Worm (Caenorhabditis elegans) whole organism, L4 larva: ENCODE results near the gene nhr-213.

Source experiments
- dve-1 ChIP-seq: sonication (generic microtip); optimal IDR thresholded peaks from 2 replicates; lab custom pipeline; 2017; ENCODE audit warnings: antibody characterized with exemption, mild to moderate bottlenecking, missing genetic modification characterization, missing compliant biosample characterization; ENCODE audit not compliant: insufficient read depth
- egl-27 ChIP-seq: sonication (generic microtip); optimal IDR thresholded peaks from 3 replicates; lab custom pipeline; 2017; ENCODE audit warnings: missing biosample characterization, missing genetic modification reagents, missing genetic modification characterization
- nhr-28 ChIP-seq: fragments of 150-350 bp; optimal IDR thresholded peaks from 2 replicates; lab custom pipeline; 2014; ENCODE audit warnings: missing biosample characterization, missing genetic modification characterization
- nhr-77 ChIP-seq: fragments of 150-350 bp; optimal IDR thresholded peaks from 2 replicates; lab custom pipeline; 2014; ENCODE audit warnings: missing biosample characterization, missing genetic modification characterization
- spr-1 ChIP-seq: sonication (generic microtip); optimal IDR thresholded peaks from 2 replicates; lab custom pipeline; 2016; ENCODE audit warnings: mild to moderate bottlenecking, missing genetic modification characterization, missing compliant biosample characterization
- unc-62 ChIP-seq, 3 experiments: fragments of 150-350 bp in 1 of 3; sonication (generic microtip); optimal IDR thresholded peaks in 2 of 3; peaks in 1 of 3; 1 replicate in 1 of 3; 2 replicates in 2 of 3; lab custom pipeline; 2014 to 2017; ENCODE audit warnings: missing biosample characterization in 3 of 3, missing genetic modification characterization in 3 of 3, missing genetic modification reagents in 3 of 3, missing genotype in 1 of 3
- vab-7 ChIP-seq: fragments of 200-800 bp; sonication (Bioruptor generic); IDR thresholded peaks from 2 replicates; pipeline ENCODE4 v1.3.6; 2022; ENCODE audit warnings: missing genetic modification reagents, missing genetic modification characterization, missing compliant biosample characterization
- ztf-7 ChIP-seq: fragments of 150-350 bp; optimal IDR thresholded peaks from 2 replicates; lab custom pipeline; 2014; ENCODE audit warnings: missing biosample characterization, missing genetic modification characterization

DNA sequence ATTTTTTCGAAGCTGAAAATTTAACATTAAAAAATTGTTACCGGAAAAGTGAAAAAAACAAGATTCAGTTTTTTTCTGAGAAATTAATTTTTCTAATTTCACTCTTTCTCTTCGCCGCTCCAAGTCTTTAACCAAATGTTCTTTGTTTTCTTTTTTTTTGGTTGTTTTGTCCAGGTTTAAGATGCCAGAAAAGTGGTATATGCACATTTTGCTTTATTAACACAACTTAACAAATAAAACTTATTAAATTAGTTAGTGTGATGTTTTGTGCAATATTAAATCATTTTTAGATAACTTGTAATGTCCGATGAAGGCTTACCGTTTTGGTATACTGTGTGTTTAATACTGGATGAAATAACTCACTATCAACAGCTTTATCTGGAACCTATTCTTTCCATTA, 46.6 kb upstream of the nhr-213 start, which contains the start of gene srw-53:
- TF ChIP-seq ztf-7 (tag; lab: Kevin White, UChicago) (no peak), vab-7 (GFP tag; lab: Robert Waterston, UW) (no peak), spr-1 (tag; lab: Kevin White, UChicago) (no peak), dve-1 (tag; lab: Kevin White, UChicago) (no peak), nhr-28 (tag; lab: Kevin White, UChicago) (no peak), egl-27 (tag; lab: Kevin White, UChicago) (no peak), unc-62 (GFP tag; optimal IDR thresholded peaks at IDR 0.05 in 1 of 2; lab: Kevin White, UChicago) (no peak), unc-62 (tag; optimal IDR thresholded peaks at IDR 0.05; lab: Kevin White, UChicago) (no peak), nhr-77 (tag; lab: Kevin White, UChicago) (no peak)
